Worm (Caenorhabditis elegans) whole organism, L3 larva: ENCODE data around the gene vab-23.

ENCODE experiments used
- aly-2 ChIP-seq: fragments of 150-350 bp; optimal IDR thresholded peaks from 2 replicates; lab custom pipeline; 2014; ENCODE audit warnings: missing biosample characterization, missing genetic modification characterization
- ceh-28 ChIP-seq: fragments of 150-350 bp; optimal IDR thresholded peaks from 2 replicates; lab custom pipeline; 2014; ENCODE audit warnings: missing biosample characterization, missing genetic modification reagents, missing genetic modification characterization
- ceh-9 ChIP-seq: sonication (generic microtip); optimal IDR thresholded peaks from 2 replicates; lab custom pipeline; 2018; ENCODE audit warnings: missing biosample characterization, missing genetic modification characterization
- elt-2 ChIP-seq: sonication (generic microtip); optimal IDR thresholded peaks from 2 replicates; lab custom pipeline; 2016; ENCODE audit warnings: missing genetic modification reagents, mild to moderate bottlenecking, missing genetic modification characterization, missing compliant biosample characterization
- fkh-10 ChIP-seq: sonication (generic microtip); optimal IDR thresholded peaks from 2 replicates; lab custom pipeline; 2017; ENCODE audit warnings: missing biosample characterization, missing genetic modification reagents, missing genetic modification characterization
- jun-1 ChIP-seq: fragments of 150-350 bp; optimal IDR thresholded peaks from 2 replicates; lab custom pipeline; 2014; ENCODE audit warnings: missing biosample characterization, missing genetic modification reagents, missing genetic modification characterization
- lin-39 ChIP-seq: fragments of 150-350 bp; optimal IDR thresholded peaks from 2 replicates; lab custom pipeline; 2018; ENCODE audit warnings: missing biosample characterization, missing genetic modification reagents, missing genetic modification characterization
- nhr-12 ChIP-seq: fragments of 150-350 bp; optimal IDR thresholded peaks from 2 replicates; lab custom pipeline; 2014; ENCODE audit warnings: missing biosample characterization, missing genetic modification characterization
- nhr-67 ChIP-seq: fragments of 150-350 bp; optimal IDR thresholded peaks from 2 replicates; lab custom pipeline; 2014; ENCODE audit warnings: missing biosample characterization, missing genetic modification characterization
- pqm-1 ChIP-seq: fragments of 150-350 bp; optimal IDR thresholded peaks from 2 replicates; lab custom pipeline; 2017; ENCODE audit warnings: missing biosample characterization, missing genetic modification characterization, inconsistent platforms
- snpc-4 ChIP-seq: fragments of 150-350 bp; optimal IDR thresholded peaks from 2 replicates; lab custom pipeline; 2014; ENCODE audit warnings: missing biosample characterization, missing genetic modification characterization
- ztf-11 ChIP-seq: fragments of 150-350 bp; optimal IDR thresholded peaks from 2 replicates; lab custom pipeline; 2014; ENCODE audit warnings: missing biosample characterization, missing genetic modification characterization
- ztf-4 ChIP-seq: fragments of 150-350 bp; optimal IDR thresholded peaks from 2 replicates; lab custom pipeline; 2014; ENCODE audit warnings: missing biosample characterization, missing genetic modification characterization

- no peak for TF ChIP-seq ceh-9 (tag; lab: Kevin White, UChicago)
- no peak for TF ChIP-seq ceh-28 (tag; lab: Kevin White, UChicago)
- no peak for TF ChIP-seq nhr-12
- TF ChIP-seq nhr-67 (tag; lab: Kevin White, UChicago): no peak
- TF ChIP-seq elt-2 (tag; lab: Kevin White, UChicago): no peak
- TF ChIP-seq lin-39 (tag; lab: Kevin White, UChicago): no peak
- TF ChIP-seq ztf-11 (tag; lab: Kevin White, UChicago): no peak
- no peak for TF ChIP-seq aly-2 (tag; lab: Kevin White, UChicago)
- TF ChIP-seq ztf-4: no peak
- no peak for TF ChIP-seq jun-1 (tag; lab: Kevin White, UChicago)
- TF ChIP-seq snpc-4: no peak
- no peak for TF ChIP-seq fkh-10 (GFP tag; lab: Kevin White, UChicago)
- TF ChIP-seq pqm-1: no peak
These were observed 51.4 kb downstream of the vab-23 start for ce11 chrII:11849572-11849971.
